Fruit fly (Drosophila melanogaster) whole organism, embryonic: ENCODE data around the gene GlnRS.

Experiments used
- Atf6 ChIP-seq: fragments of 200-800 bp; sonication (Bioruptor generic); IDR thresholded peaks from 2 replicates; pipeline ENCODE4 v1.3.6; 2022; ENCODE audit warnings: missing biosample characterization, missing genetic modification characterization
- BEAF-32 ChIP-seq: fragments of 200-800 bp; sonication (Bioruptor generic); optimal IDR thresholded peaks from 3 replicates; lab custom pipeline; 2017; ENCODE audit warnings: missing biosample characterization, missing genetic modification characterization, mild to moderate bottlenecking, moderate library complexity, missing genetic modification reagents
- Bgb ChIP-seq: fragments of 200-800 bp; sonication (Bioruptor generic); IDR thresholded peaks from 2 replicates; pipeline ENCODE4 v1.3.6; 2022; ENCODE audit warnings: missing biosample characterization, missing genetic modification characterization; ENCODE audit not compliant: partially characterized antibody
- Blimp-1 ChIP-seq: fragments of 200-800 bp; sonication (Bioruptor generic); optimal IDR thresholded peaks from 3 replicates; lab custom pipeline; 2018; ENCODE audit warnings: missing biosample characterization, missing genetic modification characterization, mild to moderate bottlenecking, moderate library complexity, missing genetic modification reagents
- CG11247 ChIP-seq: fragments of 200-800 bp; sonication (Bioruptor generic); IDR thresholded peaks from 2 replicates; pipeline ENCODE4 v1.3.6; 2022; ENCODE audit warnings: missing biosample characterization, missing genetic modification characterization
- CG12236 ChIP-seq: fragments of 200-800 bp; sonication (Bioruptor generic); optimal IDR thresholded peaks from 2 replicates; lab custom pipeline; 2016; ENCODE audit warnings: missing biosample characterization, missing genetic modification characterization
- CG12744 ChIP-seq: fragments of 200-800 bp; sonication (Bioruptor generic); optimal IDR thresholded peaks from 2 replicates; lab custom pipeline; 2016; ENCODE audit warnings: missing biosample characterization, missing genetic modification characterization
- CG12769 ChIP-seq: fragments of 200-800 bp; sonication (Bioruptor generic); optimal IDR thresholded peaks from 2 replicates; lab custom pipeline; 2019; ENCODE audit warnings: missing biosample characterization, mild to moderate bottlenecking, missing genetic modification characterization, moderate library complexity
- CG13775 ChIP-seq: fragments of 200-800 bp; sonication (Bioruptor generic); optimal IDR thresholded peaks from 3 replicates; lab custom pipeline; 2017; ENCODE audit warnings: missing biosample characterization, mild to moderate bottlenecking, missing genetic modification characterization
- CG13894 ChIP-seq: fragments of 200-800 bp; sonication (Bioruptor generic); optimal IDR thresholded peaks from 3 replicates; lab custom pipeline; 2018; ENCODE audit warnings: missing biosample characterization, mild to moderate bottlenecking, missing genetic modification characterization, moderate library complexity
- CG17802 ChIP-seq: fragments of 200-800 bp; sonication (Bioruptor generic); optimal IDR thresholded peaks from 2 replicates; lab custom pipeline; 2018; ENCODE audit warnings: missing biosample characterization, mild to moderate bottlenecking, missing genetic modification characterization, moderate library complexity
- CG18011 ChIP-seq: fragments of 200-800 bp; sonication (Bioruptor generic); optimal IDR thresholded peaks from 2 replicates; lab custom pipeline; 2017; ENCODE audit warnings: missing biosample characterization, missing genetic modification characterization, mild to moderate bottlenecking, moderate library complexity, missing genotype
- CG2202 ChIP-seq: fragments of 200-800 bp; sonication (Bioruptor generic); optimal IDR thresholded peaks from 2 replicates; lab custom pipeline; 2018; ENCODE audit warnings: missing biosample characterization, mild to moderate bottlenecking, missing genetic modification characterization
- CG42726 ChIP-seq: fragments of 200-800 bp; sonication (Bioruptor generic); IDR thresholded peaks from 2 replicates; pipeline ENCODE4 v1.3.6; 2022; ENCODE audit warnings: missing biosample characterization, missing genetic modification characterization; ENCODE audit not compliant: partially characterized antibody
- CG4360 ChIP-seq: fragments of 200-800 bp; sonication (Bioruptor generic); IDR thresholded peaks from 2 replicates; pipeline ENCODE4 v1.3.6; 2022; ENCODE audit warnings: missing biosample characterization, missing genetic modification characterization
- CG7987 ChIP-seq: fragments of 200-800 bp; sonication (Bioruptor generic); optimal IDR thresholded peaks from 2 replicates; lab custom pipeline; 2018; ENCODE audit warnings: missing biosample characterization, mild to moderate bottlenecking, missing genetic modification characterization, moderate library complexity
- CG8388 ChIP-seq: fragments of 200-800 bp; sonication (Bioruptor generic); optimal IDR thresholded peaks from 2 replicates; lab custom pipeline; 2019; ENCODE audit warnings: missing biosample characterization, mild to moderate bottlenecking, missing genetic modification characterization, moderate library complexity
- CG9609 ChIP-seq: fragments of 200-800 bp; sonication (Bioruptor generic); optimal IDR thresholded peaks from 3 replicates; lab custom pipeline; 2016; ENCODE audit warnings: missing biosample characterization, missing genetic modification characterization
- CkIIα-i1 ChIP-seq: fragments of 200-800 bp; sonication (Bioruptor generic); IDR thresholded peaks from 2 replicates; pipeline ENCODE4 v1.3.6; 2022; ENCODE audit warnings: missing biosample characterization, missing genetic modification characterization
- Eip74EF ChIP-seq, 2 experiments: fragments of 200-800 bp in 1 of 2; fragments of >200 bp in 1 of 2; sonication (Bioruptor generic) in 1 of 2; optimal IDR thresholded peaks; 2 replicates each; lab custom pipeline; 2017 to 2019; ENCODE audit warnings: missing biosample characterization in 2 of 2, missing genetic modification characterization in 2 of 2, mild to moderate bottlenecking in 1 of 2, moderate library complexity in 1 of 2
- H15 ChIP-seq: fragments of 200-800 bp; sonication (Bioruptor generic); IDR thresholded peaks from 3 replicates; pipeline ENCODE4 v1.3.6; 2022; ENCODE audit warnings: missing biosample characterization, missing genetic modification characterization
- Med ChIP-seq: fragments of 200-800 bp; sonication (Bioruptor generic); peaks from one replicate; lab custom pipeline; 2016; ENCODE audit warnings: missing biosample characterization, missing genetic modification characterization, mild to moderate bottlenecking, inconsistent platforms, moderate library complexity
- YL-1 ChIP-seq: fragments of 200-800 bp; sonication (Bioruptor generic); optimal IDR thresholded peaks from 3 replicates; lab custom pipeline; 2017; ENCODE audit warnings: missing biosample characterization, mild to moderate bottlenecking, missing genetic modification characterization
- abd-A ChIP-seq: fragments of 200-800 bp; sonication (Bioruptor generic); optimal IDR thresholded peaks from 3 replicates; lab custom pipeline; 2019; ENCODE audit warnings: missing biosample characterization, mild to moderate bottlenecking, missing genetic modification characterization, moderate library complexity
- aop ChIP-seq: fragments of 200-800 bp; sonication (Bioruptor generic); IDR thresholded peaks from 2 replicates; pipeline ENCODE4 v1.3.6; 2022; ENCODE audit warnings: missing biosample characterization, missing genetic modification characterization
- chinmo ChIP-seq: fragments of 200-800 bp; sonication (Bioruptor generic); IDR thresholded peaks from 4 replicates; pipeline ENCODE4 v1.3.6; 2022; ENCODE audit warnings: missing biosample characterization, missing genetic modification characterization; ENCODE audit not compliant: partially characterized antibody
- cwo ChIP-seq: fragments of 200-800 bp; sonication (Bioruptor generic); optimal IDR thresholded peaks from 3 replicates; lab custom pipeline; 2017; ENCODE audit warnings: missing biosample characterization, missing genetic modification characterization, mild to moderate bottlenecking, moderate library complexity, missing genetic modification reagents
- emc ChIP-seq: fragments of 200-800 bp; sonication (Bioruptor generic); optimal IDR thresholded peaks from 2 replicates; lab custom pipeline; 2016; ENCODE audit warnings: missing biosample characterization, missing genetic modification characterization
- eve ChIP-seq, 2 experiments: fragments of >200 bp; optimal IDR thresholded peaks; 2 replicates each; lab custom pipeline; 2017; ENCODE audit warnings: missing biosample characterization in 2 of 2, missing genetic modification characterization in 2 of 2
- gt ChIP-seq: fragments of 200-800 bp; sonication (Bioruptor generic); IDR thresholded peaks from 2 replicates; pipeline ENCODE4 v1.3.6; 2022; ENCODE audit warnings: missing biosample characterization, missing genetic modification characterization
- h ChIP-seq: fragments of >200 bp; optimal IDR thresholded peaks from 2 replicates; lab custom pipeline; 2017
- lbe ChIP-seq: fragments of 200-800 bp; sonication (Bioruptor generic); optimal IDR thresholded peaks from 2 replicates; lab custom pipeline; 2016; ENCODE audit warnings: missing biosample characterization, mild to moderate bottlenecking, missing genetic modification characterization
- nom ChIP-seq: fragments of 200-800 bp; sonication (Bioruptor generic); optimal IDR thresholded peaks from 2 replicates; lab custom pipeline; 2017; ENCODE audit warnings: missing biosample characterization, missing genetic modification characterization, mild to moderate bottlenecking, moderate library complexity, missing genetic modification reagents
- pho ChIP-seq: fragments of 200-800 bp; sonication (Bioruptor generic); optimal IDR thresholded peaks from 2 replicates; lab custom pipeline; 2016; ENCODE audit warnings: missing biosample characterization, missing genetic modification characterization
- sd ChIP-seq: fragments of 200-800 bp; sonication (Bioruptor generic); optimal IDR thresholded peaks from 3 replicates; lab custom pipeline; 2018; ENCODE audit warnings: missing biosample characterization, mild to moderate bottlenecking, missing genetic modification characterization, moderate library complexity
- shn ChIP-seq: fragments of 200-800 bp; sonication (Bioruptor generic); optimal IDR thresholded peaks from 3 replicates; lab custom pipeline; 2016; ENCODE audit warnings: missing biosample characterization, missing genetic modification characterization
- sug ChIP-seq: fragments of 200-800 bp; optimal IDR thresholded peaks from 2 replicates; lab custom pipeline; 2019; ENCODE audit warnings: missing biosample characterization, mild to moderate bottlenecking, missing genetic modification characterization, moderate library complexity
- tgo ChIP-seq: fragments of 200-800 bp; sonication (Bioruptor generic); IDR thresholded peaks from 3 replicates; pipeline ENCODE4 v1.3.6; 2022; ENCODE audit warnings: missing biosample characterization, missing genetic modification characterization
- vvl ChIP-seq: fragments of 200-800 bp; sonication (Bioruptor generic); IDR thresholded peaks from 2 replicates; pipeline ENCODE4 v1.3.6; 2022; ENCODE audit warnings: missing biosample characterization, missing genetic modification characterization

GlnRS gene

DNA sequence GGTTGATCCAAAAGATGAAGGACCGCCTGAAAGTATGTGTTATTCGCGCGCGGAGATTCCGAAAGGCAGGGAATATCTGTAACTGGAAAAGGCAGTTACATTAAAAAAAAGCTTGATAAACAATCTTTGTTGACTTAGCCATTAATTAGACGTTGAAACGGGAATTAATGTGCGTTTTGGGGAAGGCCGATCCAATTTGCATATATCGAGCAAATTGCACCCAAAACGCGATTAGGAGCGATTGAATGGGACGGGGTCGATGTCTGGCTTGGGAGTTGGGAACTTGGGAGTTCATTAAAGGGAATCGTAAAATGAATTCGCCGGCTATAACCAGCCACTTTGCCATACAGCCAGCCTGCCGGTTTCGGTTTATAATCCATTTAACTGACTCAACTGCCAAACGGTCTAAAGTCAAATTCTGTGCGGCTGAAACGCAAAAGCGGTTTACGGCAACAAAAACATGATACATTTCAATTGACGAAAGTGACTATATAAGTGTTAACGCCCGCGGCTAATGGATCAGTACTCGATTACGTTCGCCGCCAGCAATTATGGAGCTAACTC, 23.9 kb downstream of the GlnRS start, which contains the start of gene CG11854:
Gene CG11854, plus strand, starts transcription at position 514 of the 564 bp plus-strand sequence.
- TF ChIP-seq eve (GFP tag; optimal IDR thresholded peaks at IDR 0.05; lab: Kevin White, UChicago): no peak
- TF ChIP-seq CG12236 (GFP tag; lab: Kevin White, UChicago): no peak

DNA sequence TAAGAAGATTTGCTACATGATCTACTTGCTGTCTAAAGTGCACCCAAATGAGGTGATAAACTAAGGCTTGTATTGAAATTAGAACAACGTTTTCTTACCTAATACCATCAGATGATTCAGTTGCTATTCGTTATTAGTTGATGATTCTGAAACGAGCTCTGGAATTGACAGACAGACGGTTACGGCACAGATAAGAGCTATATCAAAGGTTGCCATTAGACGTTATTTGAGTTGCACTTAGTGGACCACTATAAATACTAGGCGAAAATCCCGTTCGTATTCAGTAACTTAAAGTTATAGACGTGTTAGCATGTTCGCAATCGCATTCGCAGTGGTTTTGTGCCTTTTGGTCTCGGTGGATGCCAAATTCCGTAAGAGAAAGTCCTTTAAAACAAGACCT, 25.6 kb downstream of the GlnRS start, which contains the start of gene to:
Gene to, plus strand, starts transcription at position 301 of the 400 bp plus-strand sequence.
- TF ChIP-seq Bgb (GFP tag; lab: Robert Waterston, UW) (no peak), CG13775 (GFP tag; lab: Kevin White, UChicago) (no peak)

DNA sequence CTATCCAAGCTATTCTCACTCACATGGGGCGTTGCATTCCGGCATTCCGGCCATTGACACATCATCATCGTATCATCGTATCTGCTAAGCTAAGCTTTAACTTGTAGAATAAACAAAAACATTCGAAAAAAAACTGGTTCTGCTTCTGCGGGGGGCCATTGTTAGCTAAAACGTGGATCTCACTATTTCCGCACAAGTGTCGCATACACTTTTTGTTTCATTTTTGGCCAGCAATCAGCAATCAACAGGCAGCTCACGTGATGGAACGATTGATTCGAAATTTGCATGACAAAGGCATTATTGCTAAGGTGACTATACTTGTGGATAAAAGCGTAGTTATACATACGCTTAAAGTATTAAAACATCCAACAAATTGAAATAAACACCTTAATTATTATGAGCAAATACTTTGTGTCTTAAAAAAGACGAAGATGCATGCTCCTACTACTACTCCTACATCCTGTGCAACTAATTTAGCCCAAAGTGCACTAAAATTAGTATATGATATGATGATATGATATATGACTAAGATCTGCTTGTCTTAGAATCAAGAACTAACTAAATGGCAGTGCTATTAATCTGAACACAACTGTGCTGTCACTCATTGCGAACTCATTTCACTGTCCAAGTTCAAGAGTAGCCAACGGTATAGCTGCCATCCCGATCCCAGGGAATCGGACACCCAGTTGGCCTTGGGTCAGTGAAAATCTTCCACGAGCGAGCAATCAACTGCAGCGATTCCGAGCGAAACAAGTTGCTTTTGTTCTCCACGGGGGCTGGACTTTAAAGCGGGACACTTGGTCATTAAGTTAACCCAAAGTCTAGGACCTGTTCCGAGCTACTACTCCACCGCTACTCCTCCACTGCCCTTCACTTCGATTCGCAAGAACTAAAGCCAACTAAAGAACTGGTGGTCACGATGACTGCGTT, 26.5 kb downstream of the GlnRS start:
- TF ChIP-seq sug (peak; percentile 84), cwo (GFP tag; lab: Kevin White, UChicago) (peak; percentile 64), Eip74EF (GFP tag; optimal IDR thresholded peaks at IDR 0.05; lab: Kevin White, UChicago) (peak in 1 of 2 experiments; percentile 10), lbe (GFP tag; lab: Kevin White, UChicago) (no peak), Blimp-1 (no peak), emc (GFP tag; lab: Kevin White, UChicago) (no peak), BEAF-32 (GFP tag; lab: Kevin White, UChicago) (no peak), CG42726 (GFP tag; lab: Robert Waterston, UW) (no peak), chinmo (GFP tag; lab: Robert Waterston, UW) (0 out of 4 replicates have a peak, but pooled peaks have one; percentile 44), pho (GFP tag; lab: Kevin White, UChicago) (no peak), Atf6 (GFP tag; lab: Robert Waterston, UW) (0 out of 2 replicates have a peak, but pooled peaks have one; percentile 11), nom (GFP tag; lab: Kevin White, UChicago) (peak; percentile 46)
- TF ChIP-seq, all 482 proteins: peak for 6

DNA sequence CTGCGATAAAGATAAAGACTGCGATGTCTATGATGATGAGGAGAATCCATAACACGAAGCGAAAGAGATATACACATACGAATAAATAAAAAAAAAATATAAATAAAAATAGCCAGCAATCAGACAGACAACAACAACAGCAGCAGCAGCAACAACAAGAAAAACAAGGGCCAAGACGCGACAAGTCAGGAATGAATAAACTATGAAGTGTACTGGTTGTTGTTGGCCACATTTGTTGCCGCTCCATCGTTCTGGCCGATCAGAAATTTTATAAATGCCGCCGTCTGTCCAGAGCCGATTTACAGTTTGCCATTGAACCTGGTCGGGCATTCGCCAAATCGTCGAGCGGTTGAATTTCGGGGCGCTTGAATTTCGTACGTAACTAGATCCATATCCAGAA, 28.2 kb downstream of the GlnRS start, which contains the start of gene Jhbp7:
Gene Jhbp7, plus strand, starts transcription at position 301 of the 400 bp plus-strand sequence.
- TF ChIP-seq CG4360 (GFP tag; lab: Robert Waterston, UW) (peak; percentile 64), CG9609 (no peak), nom (GFP tag; lab: Kevin White, UChicago) (peak; percentile 34)

DNA sequence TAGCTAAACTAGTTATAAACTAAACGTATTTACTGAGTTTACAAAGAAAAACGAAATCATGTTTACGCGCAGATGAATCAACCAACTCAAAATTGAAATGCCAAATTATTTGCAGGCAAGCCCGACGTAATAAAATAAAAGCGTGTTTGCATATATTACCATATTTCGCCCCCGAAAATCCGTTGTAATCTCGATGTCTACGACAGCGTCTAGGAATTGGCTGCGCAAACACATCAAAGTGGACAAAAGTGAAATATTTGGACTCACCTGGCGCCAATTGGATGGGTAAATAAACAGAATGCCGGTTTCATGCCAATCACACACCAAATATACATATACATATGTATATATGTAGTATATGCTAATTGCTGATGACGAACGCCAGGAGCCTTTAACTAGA, 29.4 kb downstream of the GlnRS start:
- TF ChIP-seq tgo (GFP tag; lab: Robert Waterston, UW) (no peak), CG12769 (tag; lab: Kevin White, UChicago) (peak; percentile 30), aop (GFP tag; lab: Robert Waterston, UW) (no peak), CG2202 (tag; lab: Kevin White, UChicago) (no peak), abd-A (tag; lab: Kevin White, UChicago) (peak; percentile 62), shn (GFP tag; lab: Kevin White, UChicago) (no peak), CG18011 (no peak), YL-1 (GFP tag; lab: Kevin White, UChicago) (no peak), sd (tag; lab: Kevin White, UChicago) (peak; percentile 89), vvl (GFP tag; lab: Robert Waterston, UW) (peak; percentile 36; the same call in 1 of the 2 replicates), Med (GFP tag; lab: Kevin White, UChicago) (peak; percentile 65), h (lab: Kevin White, UChicago) (no peak), H15 (GFP tag; lab: Robert Waterston, UW) (no peak), CG7987 (no peak), CG12744 (GFP tag; lab: Kevin White, UChicago) (no peak), gt (GFP tag; lab: Robert Waterston, UW) (no peak), CG11247 (GFP tag; lab: Robert Waterston, UW) (no peak), sug (peak; percentile 3), CG17802 (no peak), CkIIα-i1 (GFP tag; lab: Robert Waterston, UW) (no peak), CG13894 (tag; lab: Kevin White, UChicago) (peak; percentile 4), CG8388 (no peak)
